Worm (Caenorhabditis elegans) whole organism, L3 larva: ENCODE results near the gene K05F1.9.

ENCODE experiments used
- ama-1 ChIP-seq: fragments of 150-350 bp; optimal IDR thresholded peaks from 2 replicates; lab custom pipeline; 2018
- egl-27 ChIP-seq: sonication (generic microtip); optimal IDR thresholded peaks from 4 replicates; lab custom pipeline; 2017; ENCODE audit warnings: missing biosample characterization, missing genetic modification reagents, missing genetic modification characterization
- lin-39 ChIP-seq: fragments of 150-350 bp; optimal IDR thresholded peaks from 2 replicates; lab custom pipeline; 2018; ENCODE audit warnings: missing biosample characterization, missing genetic modification reagents, missing genetic modification characterization
- mdl-1 ChIP-seq: fragments of 150-350 bp; optimal IDR thresholded peaks from 2 replicates; lab custom pipeline; 2014; ENCODE audit warnings: missing biosample characterization, missing genetic modification characterization
- nfya-1 ChIP-seq: sonication (generic microtip); optimal IDR thresholded peaks from 2 replicates; lab custom pipeline; 2017; ENCODE audit warnings: missing genetic modification characterization, mild to moderate bottlenecking, missing compliant biosample characterization, antibody characterized with exemption, moderate library complexity; ENCODE audit not compliant: insufficient read depth
- nhr-11 ChIP-seq: fragments of 150-350 bp; optimal IDR thresholded peaks from 2 replicates; lab custom pipeline; 2014; ENCODE audit warnings: missing biosample characterization, missing genetic modification characterization
- nhr-28 ChIP-seq: fragments of 150-350 bp; optimal IDR thresholded peaks from 2 replicates; lab custom pipeline; 2014; ENCODE audit warnings: missing biosample characterization, missing genetic modification characterization
- nhr-43 ChIP-seq: sonication (generic microtip); optimal IDR thresholded peaks from 2 replicates; lab custom pipeline; 2016; ENCODE audit warnings: mild to moderate bottlenecking, missing genetic modification characterization, missing compliant biosample characterization; ENCODE audit not compliant: poor library complexity, severe bottlenecking
- pha-4 ChIP-seq: fragments of 150-350 bp; optimal IDR thresholded peaks from 2 replicates; lab custom pipeline; 2014; ENCODE audit warnings: missing biosample characterization, missing genetic modification reagents, missing genetic modification characterization
- pqm-1 ChIP-seq: fragments of 150-350 bp; optimal IDR thresholded peaks from 2 replicates; lab custom pipeline; 2017; ENCODE audit warnings: missing biosample characterization, missing genetic modification characterization, inconsistent platforms
- skn-1 ChIP-seq: fragments of 150-350 bp; optimal IDR thresholded peaks from 2 replicates; lab custom pipeline; 2014; ENCODE audit warnings: missing biosample characterization, missing genetic modification characterization
- snpc-4 ChIP-seq: fragments of 150-350 bp; optimal IDR thresholded peaks from 2 replicates; lab custom pipeline; 2014; ENCODE audit warnings: missing biosample characterization, missing genetic modification characterization
- unc-62 ChIP-seq: fragments of 150-350 bp; sonication (generic microtip); optimal IDR thresholded peaks from 4 replicates; lab custom pipeline; 2014; ENCODE audit warnings: missing biosample characterization, missing genetic modification reagents, missing genetic modification characterization

ce11 chrII:5785504-5785903, 15.5 kb downstream of the K05F1.9 start:
- TF ChIP-seq ama-1 (lab: Kevin White, UChicago), result no peak
- no peak for TF ChIP-seq pha-4 (tag; lab: Kevin White, UChicago)
- no peak for TF ChIP-seq nhr-28
- TF ChIP-seq nhr-11 (tag; lab: Kevin White, UChicago), result no peak
- TF ChIP-seq unc-62 (GFP tag; lab: Kevin White, UChicago), result no peak
- no peak for TF ChIP-seq nhr-43 (tag; lab: Kevin White, UChicago)
- TF ChIP-seq egl-27 (tag; lab: Kevin White, UChicago), result no peak
- TF ChIP-seq nfya-1, result no peak
- no peak for TF ChIP-seq skn-1 (tag; lab: Kevin White, UChicago)
- no peak for TF ChIP-seq snpc-4
- no peak for TF ChIP-seq pqm-1 (tag; lab: Kevin White, UChicago)
- no peak for TF ChIP-seq lin-39 (tag; lab: Kevin White, UChicago)
- no peak for TF ChIP-seq mdl-1 (tag; lab: Kevin White, UChicago)
